Fruit fly (Drosophila melanogaster) Kc167 (cell line): ENCODE measurements around the gene CG34375.

ENCODE experiments used
- Myc ChIP-seq: fragments of >200 bp; optimal IDR thresholded peaks from 2 replicates; lab custom pipeline; 2017; ENCODE audit warnings: missing external identifiers
- insv ChIP-seq: fragments of >200 bp; optimal IDR thresholded peaks from 3 replicates; lab custom pipeline; 2018; ENCODE audit warnings: missing external identifiers
- ttk ChIP-seq: sonication (Bioruptor generic); optimal IDR thresholded peaks from 2 replicates; lab custom pipeline; 2017; ENCODE audit warnings: missing external identifiers

- TF ChIP-seq insv (no peak), Myc (lab: Kevin White, UChicago) (no peak), ttk (lab: Kevin White, UChicago) (no peak)
These were observed 33.4 kb downstream of the CG34375 start, which contains the start of gene Gbp3 for dm6 chr3R:22976997-22977396.
